Worm (Caenorhabditis elegans) whole organism, mixed stage, embryonic: ENCODE results near the gene fbxa-98.

Experiments
- M03D4.4 ChIP-seq: sonication (generic microtip); optimal IDR thresholded peaks from 2 replicates; lab custom pipeline; 2017; ENCODE audit warnings: mild to moderate bottlenecking, missing genetic modification characterization, missing compliant biosample characterization
- bed-3 ChIP-seq: fragments of 200-800 bp; sonication (Bioruptor generic); optimal IDR thresholded peaks from 3 replicates; lab custom pipeline; 2018; ENCODE audit warnings: mild to moderate bottlenecking, missing genetic modification characterization, moderate library complexity, missing compliant biosample characterization
- blmp-1 ChIP-seq: fragments of 150-350 bp; optimal IDR thresholded peaks from 2 replicates; lab custom pipeline; 2014; ENCODE audit warnings: missing biosample characterization, missing genetic modification characterization
- ceh-39 ChIP-seq: fragments of 150-350 bp; optimal IDR thresholded peaks from 2 replicates; lab custom pipeline; 2014; ENCODE audit warnings: missing biosample characterization, missing genetic modification characterization
- ceh-43 ChIP-seq: fragments of 200-800 bp; sonication (Bioruptor generic); optimal IDR thresholded peaks from 2 replicates; lab custom pipeline; 2018; ENCODE audit warnings: mild to moderate bottlenecking, missing genetic modification characterization, moderate library complexity, missing compliant biosample characterization
- ceh-83 ChIP-seq: fragments of 200-800 bp; sonication (Bioruptor generic); optimal IDR thresholded peaks from 2 replicates; lab custom pipeline; 2018; ENCODE audit warnings: mild to moderate bottlenecking, missing genetic modification characterization, missing compliant biosample characterization
- ces-1 ChIP-seq: fragments of 150-350 bp; optimal IDR thresholded peaks from 2 replicates; lab custom pipeline; 2014; ENCODE audit warnings: missing biosample characterization, missing genetic modification reagents, missing genetic modification characterization
- drap-1 ChIP-seq: fragments of 200-800 bp; sonication (Bioruptor generic); optimal IDR thresholded peaks from 3 replicates; lab custom pipeline; 2018; ENCODE audit warnings: mild to moderate bottlenecking, missing genetic modification characterization, missing compliant biosample characterization
- elt-1 ChIP-seq: sonication (generic microtip); optimal IDR thresholded peaks from 2 replicates; lab custom pipeline; 2017; ENCODE audit warnings: missing genetic modification characterization, mild to moderate bottlenecking, missing compliant biosample characterization, antibody characterized with exemption, moderate library complexity, borderline replicate concordance; ENCODE audit not compliant: insufficient read depth
- elt-3 ChIP-seq: fragments of 150-350 bp; optimal IDR thresholded peaks from 2 replicates; lab custom pipeline; 2014; ENCODE audit warnings: missing biosample characterization, missing genetic modification characterization
- ham-2 ChIP-seq: fragments of 200-800 bp; sonication (Bioruptor generic); optimal IDR thresholded peaks from 2 replicates; lab custom pipeline; 2018; ENCODE audit warnings: mild to moderate bottlenecking, missing genetic modification characterization, missing compliant biosample characterization
- hlh-1 ChIP-seq: fragments of 150-350 bp; optimal IDR thresholded peaks from 2 replicates; lab custom pipeline; 2014; ENCODE audit warnings: missing biosample characterization, missing genetic modification reagents, missing genetic modification characterization
- lin-13 ChIP-seq: fragments of 150-350 bp; optimal IDR thresholded peaks from 2 replicates; lab custom pipeline; 2014; ENCODE audit warnings: missing biosample characterization, missing genetic modification characterization
- mab-5 ChIP-seq: fragments of 150-350 bp; optimal IDR thresholded peaks from 2 replicates; lab custom pipeline; 2014; ENCODE audit warnings: missing biosample characterization, missing genetic modification characterization
- nhr-237 ChIP-seq: fragments of 150-350 bp; optimal IDR thresholded peaks from 2 replicates; lab custom pipeline; 2014; ENCODE audit warnings: missing biosample characterization, missing genetic modification characterization
- nhr-28 ChIP-seq: fragments of 150-350 bp; optimal IDR thresholded peaks from 2 replicates; lab custom pipeline; 2014; ENCODE audit warnings: missing biosample characterization, missing genetic modification characterization
- nhr-76 ChIP-seq: sonication (generic microtip); optimal IDR thresholded peaks from 2 replicates; lab custom pipeline; 2017; ENCODE audit warnings: missing biosample characterization, missing genetic modification characterization
- pha-4 ChIP-seq: fragments of 150-350 bp; optimal IDR thresholded peaks from 2 replicates; lab custom pipeline; 2018; ENCODE audit warnings: missing biosample characterization, missing genetic modification reagents, missing genetic modification characterization
- sem-2 ChIP-seq: fragments of 200-800 bp; sonication (Bioruptor generic); optimal IDR thresholded peaks from 2 replicates; lab custom pipeline; 2018; ENCODE audit warnings: mild to moderate bottlenecking, missing genetic modification characterization, missing compliant biosample characterization
- snpc-4 ChIP-seq: fragments of 150-350 bp; optimal IDR thresholded peaks from 2 replicates; lab custom pipeline; 2014; ENCODE audit warnings: missing biosample characterization, missing genetic modification characterization
- tbx-8 ChIP-seq: fragments of 200-800 bp; sonication (Bioruptor generic); optimal IDR thresholded peaks from 2 replicates; lab custom pipeline; 2018; ENCODE audit warnings: mild to moderate bottlenecking, missing genetic modification characterization, moderate library complexity, missing compliant biosample characterization
- unc-39 ChIP-seq: fragments of 150-350 bp; optimal IDR thresholded peaks from 2 replicates; lab custom pipeline; 2014; ENCODE audit warnings: missing biosample characterization, missing genetic modification characterization
- unc-62 ChIP-seq: fragments of 150-350 bp; optimal IDR thresholded peaks from 2 replicates; lab custom pipeline; 2014; ENCODE audit warnings: missing biosample characterization, missing genetic modification reagents, missing genetic modification characterization

Gene fbxa-98

ce11 chrIV:13679495-13679894 lies 46.3 kb downstream of the fbxa-98 start:
- TF ChIP-seq pha-4 (tag; lab: Kevin White, UChicago) (no peak), sem-2 (GFP tag; lab: Kevin White, UChicago) (no peak), ceh-39 (no peak), hlh-1 (no peak), ham-2 (GFP tag; lab: Kevin White, UChicago) (no peak), lin-13 (tag; lab: Kevin White, UChicago) (no peak), ceh-83 (GFP tag; lab: Kevin White, UChicago) (no peak), ces-1 (no peak), blmp-1 (tag; lab: Kevin White, UChicago) (no peak), nhr-28 (tag; lab: Kevin White, UChicago) (no peak), nhr-237 (tag; lab: Kevin White, UChicago) (no peak), nhr-76 (tag; lab: Kevin White, UChicago) (no peak), unc-39 (no peak), tbx-8 (GFP tag; lab: Kevin White, UChicago) (no peak), bed-3 (GFP tag; lab: Kevin White, UChicago) (no peak), M03D4.4 (tag; lab: Kevin White, UChicago) (no peak), snpc-4 (tag; lab: Kevin White, UChicago) (no peak), elt-1 (tag; lab: Kevin White, UChicago) (no peak), ceh-43 (GFP tag; lab: Kevin White, UChicago) (no peak), drap-1 (GFP tag; lab: Kevin White, UChicago) (no peak)

DNA sequence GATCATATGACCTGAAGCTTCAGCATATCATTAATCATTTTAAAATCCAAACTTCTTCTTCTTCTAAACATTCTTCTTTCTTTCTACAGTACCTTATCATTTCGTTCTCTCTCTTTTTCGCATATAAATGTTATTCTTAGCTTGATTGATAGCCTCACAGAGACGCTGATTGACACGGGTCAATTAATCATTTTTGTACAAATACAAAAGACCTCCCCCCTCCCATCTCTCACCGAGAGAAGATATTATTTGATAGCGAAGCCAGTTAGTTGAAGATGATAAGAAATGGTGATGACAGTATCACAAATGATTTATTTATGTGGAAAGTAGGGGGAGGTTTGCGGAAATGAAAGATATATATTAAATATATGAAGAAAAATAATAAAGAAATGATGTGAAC lies 49.5 kb downstream of the fbxa-98 start:
- TF ChIP-seq snpc-4 (tag; lab: Kevin White, UChicago) (no peak), unc-62 (peak; percentile 94), mab-5 (tag; lab: Kevin White, UChicago) (peak; percentile 57), pha-4 (tag; lab: Kevin White, UChicago) (no peak), elt-3 (tag; lab: Kevin White, UChicago) (peak; percentile 78)
- TF ChIP-seq, all 35 proteins: peak for 3
